Fruit fly (Drosophila melanogaster): ENCODE data around the gene CG6999.

The CG6999 gene

DNA sequence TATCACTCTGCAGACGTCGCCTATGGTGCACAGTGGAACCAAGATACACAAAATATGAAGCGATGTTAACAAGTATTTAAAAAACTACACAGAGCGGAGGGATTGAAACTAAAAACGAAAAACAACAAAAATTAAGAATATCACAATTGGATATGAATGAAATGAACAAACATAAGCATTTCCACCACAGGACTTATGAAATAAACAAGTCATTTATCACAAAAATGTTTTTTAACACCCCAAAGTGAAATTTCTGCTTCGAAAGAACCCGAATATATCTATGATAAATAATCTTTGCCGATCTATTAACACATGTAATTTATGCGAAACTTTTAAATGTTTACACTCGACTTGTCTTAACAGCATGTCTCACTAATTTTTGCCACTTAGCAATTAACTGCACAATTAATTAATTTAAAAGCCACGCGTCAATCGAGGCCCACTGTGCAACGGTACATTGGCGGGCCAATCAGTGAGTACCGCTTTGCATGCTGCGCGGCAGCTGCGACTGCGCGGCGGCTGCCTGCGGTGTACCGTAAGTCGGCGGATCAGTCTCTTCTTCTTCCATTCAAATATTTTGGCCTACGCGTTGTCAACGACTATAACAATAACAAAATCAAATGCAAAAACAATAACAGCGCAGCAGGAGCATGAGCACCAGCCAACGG lies 46.2 kb upstream of the CG6999 start (continued):
- TF ChIP-seq phol (tag; optimal IDR thresholded peaks at IDR 0.05) (peak; percentile 69), CG13123 (GFP tag; optimal IDR thresholded peaks at IDR 0.05) (no peak), odd (GFP tag; optimal IDR thresholded peaks at IDR 0.05) (peak; percentile 45), wor (GFP tag; IDR thresholded peaks at IDR 0.05) (peak; percentile 24; the same call in 1 of the 2 replicates), so (GFP tag; IDR thresholded peaks at IDR 0.05) (peak; percentile 57; the same call in 2 of the 3 replicates), Oli (tag; optimal IDR thresholded peaks at IDR 0.05) (peak; percentile 73), sens (GFP tag) (peak; percentile 94), CG6254 (GFP tag; optimal IDR thresholded peaks at IDR 0.05) (peak; percentile 20), NfI (GFP tag; optimal IDR thresholded peaks at IDR 0.05) (no peak), Bteb2 (GFP tag; optimal IDR thresholded peaks at IDR 0.05) (no peak), btn (GFP tag; optimal IDR thresholded peaks at IDR 0.05) (no peak), CG17186 (GFP tag; optimal IDR thresholded peaks at IDR 0.05) (no peak), cwo (GFP tag; optimal IDR thresholded peaks at IDR 0.05) (peak; percentile 26), Pdp1 (GFP tag; optimal IDR thresholded peaks at IDR 0.05) (peak in 1 of 2 experiments; percentile 53), CG12391 (tag; optimal IDR thresholded peaks at IDR 0.05) (peak; percentile 55), CG5180 (GFP tag; optimal IDR thresholded peaks at IDR 0.05) (peak; percentile 17), Atf3 (GFP tag; optimal IDR thresholded peaks at IDR 0.05) (peak; percentile 20), CG32532 (GFP tag; IDR thresholded peaks at IDR 0.05) (no peak), Ravus (GFP tag; IDR thresholded peaks at IDR 0.05) (no peak), CG10462 (GFP tag; optimal IDR thresholded peaks at IDR 0.05) (no peak), H2.0 (GFP tag; IDR thresholded peaks at IDR 0.05) (peak; percentile 25; the same call in 1 of the 2 replicates), CG15269 (tag; optimal IDR thresholded peaks at IDR 0.05) (peak; percentile 47), CG8924 (tag; optimal IDR thresholded peaks at IDR 0.05) (peak; percentile 50), pnt (GFP tag; optimal IDR thresholded peaks at IDR 0.05) (peak; percentile 48), PHDP (tag; optimal IDR thresholded peaks at IDR 0.05) (peak; percentile 25), E2f2 (GFP tag; IDR thresholded peaks at IDR 0.05) (peak; percentile 15; the same call in 1 of the 2 replicates), CG2875 (GFP tag; optimal IDR thresholded peaks at IDR 0.05) (peak; percentile 42), CG17359 (tag; optimal IDR thresholded peaks at IDR 0.05) (peak; percentile 52), Eip74EF (GFP tag; optimal IDR thresholded peaks at IDR 0.05) (peak in 1 of 2 experiments; percentile 61), CG12769 (tag; optimal IDR thresholded peaks at IDR 0.05) (no peak), CG18619 (GFP tag; optimal IDR thresholded peaks at IDR 0.05) (peak; percentile 37), gem (tag; optimal IDR thresholded peaks at IDR 0.05) (peak; percentile 72), row (GFP tag; IDR thresholded peaks at IDR 0.05) (peak; percentile 69), slp2 (GFP tag; optimal IDR thresholded peaks at IDR 0.05) (peak; percentile 50), CG10209 (GFP tag; optimal IDR thresholded peaks at IDR 0.05) (peak; percentile 64), Ptx1 (GFP tag; IDR thresholded peaks at IDR 0.05) (peak; percentile 64), CG11247 (GFP tag; IDR thresholded peaks at IDR 0.05) (peak; percentile 23; the same call in 1 of the 2 replicates), Dll (GFP tag; IDR thresholded peaks at IDR 0.05; ENCODE audit: partially characterized antibody) (no peak), cato (GFP tag; optimal IDR thresholded peaks at IDR 0.05; ENCODE audit: borderline replicate concordance) (peak; percentile 3), CG7839 (tag; optimal IDR thresholded peaks at IDR 0.05) (peak; percentile 68), HLHmδ (GFP tag; optimal IDR thresholded peaks at IDR 0.05) (no peak), ara (GFP tag; IDR thresholded peaks at IDR 0.05) (0 out of 2 replicates have a peak, but pooled peaks have one; percentile 47), Awh (GFP tag; IDR thresholded peaks at IDR 0.05) (no peak), hkb (optimal IDR thresholded peaks at IDR 0.05) (no peak), hkb (GFP tag; IDR thresholded peaks at IDR 0.05) (peak; percentile 59), CG32767 (GFP tag; IDR thresholded peaks at IDR 0.05) (peak; percentile 25; the same call in 1 of the 2 replicates), CG15601 (tag; optimal IDR thresholded peaks at IDR 0.05) (peak; percentile 38), Jarid2 (GFP tag; optimal IDR thresholded peaks at IDR 0.05) (no peak)

Data from whole organism, embryonic.